Fruit fly (Drosophila melanogaster) whole organism, embryonic: Measurements from ENCODE around the gene Teh2.

Experiments used
- Asciz ChIP-seq: fragments of 200-800 bp; sonication (Bioruptor generic); optimal IDR thresholded peaks from 2 replicates; lab custom pipeline; 2017; ENCODE audit warnings: missing biosample characterization, mild to moderate bottlenecking, missing genetic modification characterization, missing genetic modification reagents
- Blimp-1 ChIP-seq: fragments of 200-800 bp; sonication (Bioruptor generic); optimal IDR thresholded peaks from 3 replicates; lab custom pipeline; 2018; ENCODE audit warnings: missing biosample characterization, missing genetic modification characterization, mild to moderate bottlenecking, moderate library complexity, missing genetic modification reagents
- CG10565 ChIP-seq: fragments of 200-800 bp; sonication (Bioruptor generic); optimal IDR thresholded peaks from 3 replicates; lab custom pipeline; 2016; ENCODE audit warnings: missing biosample characterization, mild to moderate bottlenecking, missing genetic modification characterization
- CG10654 ChIP-seq: fragments of 200-800 bp; sonication (Bioruptor generic); optimal IDR thresholded peaks from 2 replicates; lab custom pipeline; 2016; ENCODE audit warnings: missing biosample characterization, missing genetic modification characterization
- CG11247 ChIP-seq: fragments of 200-800 bp; sonication (Bioruptor generic); IDR thresholded peaks from 2 replicates; pipeline ENCODE4 v1.3.6; 2022; ENCODE audit warnings: missing biosample characterization, missing genetic modification characterization
- CG11456 ChIP-seq: fragments of 200-800 bp; sonication (Bioruptor generic); IDR thresholded peaks from 3 replicates; pipeline ENCODE4 v1.3.6; 2022; ENCODE audit warnings: missing biosample characterization, missing genetic modification characterization
- CG11723 ChIP-seq: fragments of 200-800 bp; sonication (Bioruptor generic); optimal IDR thresholded peaks from 2 replicates; lab custom pipeline; 2017; ENCODE audit warnings: missing biosample characterization, mild to moderate bottlenecking, missing genetic modification characterization
- CG13287 ChIP-seq: fragments of 200-800 bp; sonication (Bioruptor generic); IDR thresholded peaks from 2 replicates; pipeline ENCODE4 v1.3.6; 2022; ENCODE audit warnings: missing biosample characterization, missing genetic modification characterization; ENCODE audit not compliant: partially characterized antibody
- CG13775 ChIP-seq: fragments of 200-800 bp; sonication (Bioruptor generic); optimal IDR thresholded peaks from 3 replicates; lab custom pipeline; 2017; ENCODE audit warnings: missing biosample characterization, mild to moderate bottlenecking, missing genetic modification characterization
- CG14050 ChIP-seq: fragments of 200-800 bp; sonication (Bioruptor generic); IDR thresholded peaks from 3 replicates; pipeline ENCODE4 v1.3.6; 2022; ENCODE audit warnings: missing biosample characterization, missing genetic modification characterization
- CG14441 ChIP-seq: fragments of 200-800 bp; sonication (Bioruptor generic); IDR thresholded peaks from 2 replicates; pipeline ENCODE4 v1.3.6; 2022; ENCODE audit warnings: missing biosample characterization, missing genetic modification characterization
- CG16813 ChIP-seq: fragments of 200-800 bp; sonication (Bioruptor generic); IDR thresholded peaks from 3 replicates; pipeline ENCODE4 v1.3.6; 2022; ENCODE audit warnings: missing biosample characterization, missing genetic modification characterization; ENCODE audit not compliant: partially characterized antibody
- CG18011 ChIP-seq: fragments of 200-800 bp; sonication (Bioruptor generic); optimal IDR thresholded peaks from 2 replicates; lab custom pipeline; 2017; ENCODE audit warnings: missing biosample characterization, missing genetic modification characterization, mild to moderate bottlenecking, moderate library complexity, missing genotype
- CG2712 ChIP-seq: fragments of 200-800 bp; optimal IDR thresholded peaks from 3 replicates; lab custom pipeline; 2019; ENCODE audit warnings: missing biosample characterization, mild to moderate bottlenecking, missing genetic modification characterization, moderate library complexity
- CG31224 ChIP-seq: fragments of 200-800 bp; sonication (Bioruptor generic); IDR thresholded peaks from 2 replicates; pipeline ENCODE4 v1.3.6; 2022; ENCODE audit warnings: missing biosample characterization, missing genetic modification characterization
- CG34224 ChIP-seq: fragments of 200-800 bp; sonication (Bioruptor generic); IDR thresholded peaks from 3 replicates; pipeline ENCODE4 v1.3.6; 2022; ENCODE audit warnings: missing biosample characterization, missing genetic modification characterization; ENCODE audit not compliant: partially characterized antibody
- CG34422 ChIP-seq: fragments of 200-800 bp; sonication (Bioruptor generic); IDR thresholded peaks from 3 replicates; pipeline ENCODE4 v1.3.6; 2022; ENCODE audit warnings: missing biosample characterization, missing genetic modification characterization
- CG8944 ChIP-seq: fragments of 200-800 bp; sonication (Bioruptor generic); optimal IDR thresholded peaks from 3 replicates; lab custom pipeline; 2016; ENCODE audit warnings: missing biosample characterization, missing genetic modification characterization
- CG9932 ChIP-seq: fragments of 200-800 bp; sonication (Bioruptor generic); IDR thresholded peaks from 2 replicates; pipeline ENCODE4 v1.3.6; 2022; ENCODE audit warnings: missing biosample characterization, missing genetic modification characterization
- Ets65A ChIP-seq: fragments of 200-800 bp; sonication (Bioruptor generic); peaks from one replicate; lab custom pipeline; 2016; ENCODE audit warnings: missing biosample characterization, missing genetic modification characterization
- Fer3 ChIP-seq: fragments of 200-800 bp; sonication (Bioruptor generic); optimal IDR thresholded peaks from 2 replicates; lab custom pipeline; 2018; ENCODE audit warnings: missing biosample characterization, mild to moderate bottlenecking, missing genetic modification characterization, moderate library complexity
- GATAe ChIP-seq: fragments of 200-800 bp; sonication (Bioruptor generic); conservative IDR thresholded peaks from 2 replicates; pipeline ENCODE4 v1.3.6; 2022; ENCODE audit warnings: missing biosample characterization, missing genetic modification characterization
- MESR4 ChIP-seq: fragments of 200-800 bp; sonication (Bioruptor generic); optimal IDR thresholded peaks from 2 replicates; lab custom pipeline; 2018; ENCODE audit warnings: missing biosample characterization, mild to moderate bottlenecking, missing genetic modification characterization, moderate library complexity
- Max ChIP-seq: fragments of 200-800 bp; sonication (Bioruptor generic); optimal IDR thresholded peaks from 2 replicates; lab custom pipeline; 2016; ENCODE audit warnings: missing biosample characterization, mild to moderate bottlenecking, missing genetic modification characterization
- Med ChIP-seq: fragments of 200-800 bp; sonication (Bioruptor generic); peaks from one replicate; lab custom pipeline; 2016; ENCODE audit warnings: missing biosample characterization, missing genetic modification characterization, mild to moderate bottlenecking, inconsistent platforms, moderate library complexity
- Pdp1 ChIP-seq, 2 experiments: fragments of 200-800 bp; sonication (Bioruptor generic); optimal IDR thresholded peaks; 3 replicates each; lab custom pipeline; 2016; ENCODE audit warnings: missing biosample characterization in 2 of 2, missing genetic modification characterization in 2 of 2, mild to moderate bottlenecking in 1 of 2, moderate library complexity in 1 of 2
- Ptx1 ChIP-seq: fragments of 200-800 bp; sonication (Bioruptor generic); IDR thresholded peaks from 2 replicates; pipeline ENCODE4 v1.3.6; 2022; ENCODE audit warnings: missing biosample characterization, missing genetic modification characterization
- Side ChIP-seq: fragments of 200-800 bp; sonication (Bioruptor generic); optimal IDR thresholded peaks from 2 replicates; lab custom pipeline; 2016; ENCODE audit warnings: missing biosample characterization, missing genetic modification characterization
- Sry-δ ChIP-seq: fragments of 200-800 bp; sonication (Bioruptor generic); optimal IDR thresholded peaks from 2 replicates; lab custom pipeline; 2016; ENCODE audit warnings: missing biosample characterization, missing genetic modification characterization
- Xbp1 ChIP-seq: fragments of 200-800 bp; sonication (Bioruptor generic); optimal IDR thresholded peaks from 3 replicates; lab custom pipeline; 2016; ENCODE audit warnings: missing biosample characterization, mild to moderate bottlenecking, missing genetic modification characterization
- Xrp1 ChIP-seq: fragments of 200-800 bp; sonication (Bioruptor generic); IDR thresholded peaks from 2 replicates; pipeline ENCODE4 v1.3.6; 2022; ENCODE audit warnings: missing biosample characterization, missing genetic modification characterization
- btn ChIP-seq: fragments of 200-800 bp; sonication (Bioruptor generic); optimal IDR thresholded peaks from 2 replicates; lab custom pipeline; 2016; ENCODE audit warnings: missing biosample characterization, missing genetic modification characterization
- disco-r ChIP-seq: fragments of 200-800 bp; sonication (Bioruptor generic); optimal IDR thresholded peaks from 2 replicates; lab custom pipeline; 2016; ENCODE audit warnings: missing biosample characterization, missing genetic modification characterization
- dmrt11E ChIP-seq: fragments of 200-800 bp; sonication (Bioruptor generic); optimal IDR thresholded peaks from 3 replicates; lab custom pipeline; 2018; ENCODE audit warnings: missing biosample characterization, mild to moderate bottlenecking, missing genetic modification characterization, moderate library complexity
- gfzf ChIP-seq: fragments of 200-800 bp; sonication (Bioruptor generic); optimal IDR thresholded peaks from 2 replicates; lab custom pipeline; 2016; ENCODE audit warnings: missing biosample characterization, mild to moderate bottlenecking, missing genetic modification characterization, moderate library complexity
- hkb ChIP-seq, 2 experiments: fragments of 200-800 bp in 1 of 2; fragments of >200 bp in 1 of 2; sonication (Bioruptor generic) in 1 of 2; IDR thresholded peaks in 1 of 2; optimal IDR thresholded peaks in 1 of 2; 2 replicates each; pipeline versions ENCODE4 v1.3.6 to Lab custom; 2017 to 2022; ENCODE audit warnings: missing biosample characterization in 1 of 2, missing genetic modification characterization in 1 of 2
- kni ChIP-seq: fragments of 200-800 bp; sonication (Bioruptor generic); optimal IDR thresholded peaks from 3 replicates; lab custom pipeline; 2017; ENCODE audit warnings: mild to moderate bottlenecking, missing biosample characterization, missing genetic modification reagents, missing genetic modification characterization
- lab ChIP-seq: fragments of 200-800 bp; sonication (Bioruptor generic); optimal IDR thresholded peaks from 3 replicates; lab custom pipeline; 2017; ENCODE audit warnings: missing biosample characterization, missing genetic modification characterization, mild to moderate bottlenecking, moderate library complexity, missing genetic modification reagents
- nerfin-2 ChIP-seq: fragments of 200-800 bp; sonication (Bioruptor generic); IDR thresholded peaks from 2 replicates; pipeline ENCODE4 v1.3.6; 2022; ENCODE audit warnings: missing biosample characterization, missing genetic modification characterization; ENCODE audit not compliant: partially characterized antibody
- psq ChIP-seq: fragments of 200-800 bp; sonication (Bioruptor generic); optimal IDR thresholded peaks from 2 replicates; lab custom pipeline; 2017; ENCODE audit warnings: missing biosample characterization, missing genetic modification characterization
- run ChIP-seq: fragments of 200-800 bp; sonication (Bioruptor generic); optimal IDR thresholded peaks from 3 replicates; lab custom pipeline; 2018; ENCODE audit warnings: missing biosample characterization, mild to moderate bottlenecking, missing genetic modification characterization
- sc ChIP-seq, 3 experiments: fragments of >200 bp in 2 of 3; fragments of 200-800 bp in 1 of 3; sonication (Bioruptor generic) in 1 of 3; optimal IDR thresholded peaks; 2 replicates in 2 of 3; 3 replicates in 1 of 3; lab custom pipeline; 2017; ENCODE audit warnings: mild to moderate bottlenecking in 1 of 3, missing biosample characterization in 1 of 3, missing genetic modification characterization in 1 of 3, missing genetic modification reagents in 1 of 3
- sd ChIP-seq: fragments of 200-800 bp; sonication (Bioruptor generic); optimal IDR thresholded peaks from 3 replicates; lab custom pipeline; 2018; ENCODE audit warnings: missing biosample characterization, mild to moderate bottlenecking, missing genetic modification characterization, moderate library complexity
- trh ChIP-seq: fragments of 200-800 bp; sonication (Bioruptor generic); optimal IDR thresholded peaks from 2 replicates; lab custom pipeline; 2016; ENCODE audit warnings: missing biosample characterization, missing genetic modification characterization
- unc-4 ChIP-seq: fragments of 200-800 bp; sonication (Bioruptor generic); IDR thresholded peaks from 2 replicates; pipeline ENCODE4 v1.3.6; 2022; ENCODE audit warnings: missing biosample characterization, missing genetic modification characterization; ENCODE audit not compliant: partially characterized antibody
- usp ChIP-seq: fragments of >200 bp; optimal IDR thresholded peaks from 2 replicates; lab custom pipeline; 2017; ENCODE audit warnings: missing biosample characterization, missing genetic modification characterization
- zfh1 ChIP-seq: fragments of 200-800 bp; sonication (Bioruptor generic); IDR thresholded peaks from 3 replicates; pipeline ENCODE4 v1.3.6; 2022; ENCODE audit warnings: missing biosample characterization, missing genetic modification characterization

The Teh2 gene

dm6 chr3L:4193730-4194649 lies 6.2 kb upstream of the Teh2 start, which contains the start of gene CG43367 (continued):
- TF ChIP-seq zfh1 (GFP tag; lab: Robert Waterston, UW) = 0 out of 3 replicates have a peak, but pooled peaks have one; percentile 12
- TF ChIP-seq GATAe = no peak
- no peak for TF ChIP-seq CG2712 (tag; lab: Kevin White, UChicago)
- TF ChIP-seq CG13775 (GFP tag; lab: Kevin White, UChicago) = no peak
- TF ChIP-seq trh (GFP tag; lab: Kevin White, UChicago) = no peak
- no peak for TF ChIP-seq psq (GFP tag; lab: Kevin White, UChicago)
- TF ChIP-seq CG10565 (GFP tag; lab: Kevin White, UChicago) = no peak
- TF ChIP-seq CG14050 (GFP tag; lab: Robert Waterston, UW) = no peak
- TF ChIP-seq run (tag; lab: Kevin White, UChicago) = no peak
- TF ChIP-seq Sry-δ = no peak
- TF ChIP-seq CG11247 (GFP tag; lab: Robert Waterston, UW) = no peak
- TF ChIP-seq sc (optimal IDR thresholded peaks at IDR 0.05; lab: Kevin White, UChicago) = no peak
- no peak for TF ChIP-seq sc (GFP tag; optimal IDR thresholded peaks at IDR 0.05; lab: Kevin White, UChicago)
- no peak for TF ChIP-seq CG11456 (GFP tag; lab: Robert Waterston, UW)
- peak; percentile 58 for TF ChIP-seq Ets65A (GFP tag; lab: Kevin White, UChicago)
- no peak for TF ChIP-seq Xbp1 (GFP tag; lab: Kevin White, UChicago)
- TF ChIP-seq disco-r = no peak
- TF ChIP-seq unc-4 (GFP tag; lab: Robert Waterston, UW) = no peak
- TF ChIP-seq Fer3 (tag; lab: Kevin White, UChicago) = no peak
- peak; percentile 29; the same call in 1 of the 3 replicates for TF ChIP-seq CG34422
- TF ChIP-seq CG10654 (GFP tag; lab: Kevin White, UChicago) = no peak
- TF ChIP-seq lab (GFP tag; lab: Kevin White, UChicago) = peak; percentile 39
- no peak for TF ChIP-seq dmrt11E
- TF ChIP-seq CG13287 (GFP tag; lab: Robert Waterston, UW) = peak; percentile 22; the same call in 1 of the 2 replicates
- no peak for TF ChIP-seq Asciz (GFP tag; lab: Kevin White, UChicago)
- TF ChIP-seq sd (tag; lab: Kevin White, UChicago) = peak; percentile 97
- peak; percentile 47 for TF ChIP-seq gfzf (GFP tag; lab: Kevin White, UChicago)
- peak; percentile 38 for TF ChIP-seq CG9932
- TF ChIP-seq nerfin-2 (GFP tag; lab: Robert Waterston, UW) = no peak
- no peak for TF ChIP-seq CG8944 (GFP tag; lab: Kevin White, UChicago)
- TF ChIP-seq CG31224 (GFP tag; lab: Robert Waterston, UW) = no peak
- no peak for TF ChIP-seq CG34224 (GFP tag; lab: Robert Waterston, UW)
- no peak for TF ChIP-seq hkb (optimal IDR thresholded peaks at IDR 0.05; lab: Kevin White, UChicago)
- TF ChIP-seq hkb (GFP tag; IDR thresholded peaks at IDR 0.05; lab: Robert Waterston, UW) = peak; percentile 26; the same call in 1 of the 2 replicates
- TF ChIP-seq Ptx1 (GFP tag; lab: Robert Waterston, UW) = no peak
- peak; percentile 33 for TF ChIP-seq MESR4 (GFP tag; lab: Kevin White, UChicago)
- TF ChIP-seq Med (GFP tag; lab: Kevin White, UChicago) = peak; percentile 89
- no peak for TF ChIP-seq CG11723 (GFP tag; lab: Kevin White, UChicago)
- TF ChIP-seq Blimp-1 = no peak
- no peak for TF ChIP-seq btn
- TF ChIP-seq Pdp1 (GFP tag; optimal IDR thresholded peaks at IDR 0.05; lab: Kevin White, UChicago) = peak in 1 of 2 experiments; percentile 93
- no peak for TF ChIP-seq Max (GFP tag; lab: Kevin White, UChicago)
- TF ChIP-seq Side (GFP tag; lab: Kevin White, UChicago) = peak; percentile 20
- peak; percentile 60 for TF ChIP-seq kni
- TF ChIP-seq CG18011 (GFP tag; lab: Kevin White, UChicago) = no peak
- no peak for TF ChIP-seq usp
- TF ChIP-seq Xrp1 (GFP tag; lab: Robert Waterston, UW) = peak; percentile 23; the same call in 1 of the 2 replicates
- no peak for TF ChIP-seq CG16813
- no peak for TF ChIP-seq CG14441
